Fruit fly (Drosophila melanogaster) whole organism: ENCODE measurements around the gene Kyat.

Source experiments
- CG8478 ChIP-seq: fragments of >200 bp; optimal IDR thresholded peaks from 2 replicates; lab custom pipeline; 2018; ENCODE audit warnings: inconsistent platforms
- Dll ChIP-seq: fragments of >200 bp; optimal IDR thresholded peaks from 2 replicates; lab custom pipeline; 2017
- EcR ChIP-seq, 2 experiments: fragments of >200 bp; optimal IDR thresholded peaks; 2 replicates each; lab custom pipeline; 2017; ENCODE audit warnings: missing biosample characterization in 2 of 2, missing genetic modification characterization in 2 of 2, missing genetic modification reagents in 2 of 2
- pan ChIP-seq: fragments of >200 bp; optimal IDR thresholded peaks from 2 replicates; lab custom pipeline; 2017
- psq ChIP-seq: fragments of >200 bp; optimal IDR thresholded peaks from 2 replicates; lab custom pipeline; 2017
- usp ChIP-seq: fragments of >200 bp; optimal IDR thresholded peaks from 2 replicates; lab custom pipeline; 2017; ENCODE audit warnings: missing biosample characterization, missing genetic modification characterization, mixed read lengths

DNA sequence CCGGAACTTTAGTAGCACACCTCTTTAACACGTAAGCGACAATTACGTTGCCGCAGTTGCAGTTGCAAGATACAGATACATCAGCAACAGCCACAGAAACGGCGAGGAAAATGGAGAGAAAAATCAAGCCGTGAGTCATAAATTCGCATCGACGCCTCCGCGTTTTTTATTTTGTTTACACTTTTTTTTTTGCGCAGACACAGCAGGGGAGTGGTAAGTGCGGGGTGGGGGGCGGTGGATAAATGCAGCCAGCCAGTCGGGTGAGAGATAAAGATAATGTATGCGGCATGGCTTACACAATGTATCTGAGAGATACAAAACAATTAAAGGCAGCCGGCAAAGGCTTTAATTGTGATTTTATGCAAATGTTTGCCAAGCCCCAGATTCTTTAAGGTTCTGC, 42.8 kb upstream of the Kyat start:
- no peak for TF ChIP-seq CG8478
- no peak for TF ChIP-seq psq (lab: Kevin White, UChicago)
- no peak for TF ChIP-seq EcR (GFP tag; optimal IDR thresholded peaks at IDR 0.05; lab: Kevin White, UChicago)
- TF ChIP-seq pan (lab: Kevin White, UChicago): no peak
- TF ChIP-seq usp (GFP tag; lab: Kevin White, UChicago): no peak
- TF ChIP-seq Dll (lab: Kevin White, UChicago): no peak
